Worm (Caenorhabditis elegans) whole organism, young adult: Measurements from ENCODE around the gene spd-3.

Experiments
- C06A6.2 ChIP-seq: fragments of 200-800 bp; sonication (Bioruptor generic); conservative IDR thresholded peaks from 2 replicates; pipeline ENCODE4 v1.3.6; 2022; ENCODE audit warnings: missing genetic modification characterization, missing compliant biosample characterization
- F39B2.1 ChIP-seq: fragments of 200-800 bp; sonication (Bioruptor generic); IDR thresholded peaks from 2 replicates; pipeline ENCODE4 v1.3.6; 2022; ENCODE audit warnings: missing genetic modification reagents, missing genetic modification characterization, missing compliant biosample characterization
- F52B5.7 ChIP-seq: sonication (generic microtip); optimal IDR thresholded peaks from 2 replicates; lab custom pipeline; 2016; ENCODE audit warnings: mild to moderate bottlenecking, missing genetic modification characterization, missing compliant biosample characterization
- F55B11.4 ChIP-seq: sonication (generic microtip); optimal IDR thresholded peaks from 2 replicates; lab custom pipeline; 2016; ENCODE audit warnings: missing compliant biosample characterization, missing genetic modification characterization, borderline replicate concordance; ENCODE audit not compliant: insufficient read depth
- F57C9.4 ChIP-seq: sonication (generic microtip); optimal IDR thresholded peaks from 2 replicates; lab custom pipeline; 2017; ENCODE audit warnings: mild to moderate bottlenecking, missing genetic modification characterization, missing compliant biosample characterization
- K12H6.12 ChIP-seq: fragments of 200-800 bp; sonication (Bioruptor generic); optimal IDR thresholded peaks from 2 replicates; lab custom pipeline; 2018; ENCODE audit warnings: mild to moderate bottlenecking, missing genetic modification characterization, missing compliant biosample characterization
- Y53G8AR.9 ChIP-seq: fragments of 200-800 bp; sonication (Bioruptor generic); conservative IDR thresholded peaks from 2 replicates; pipeline ENCODE4 v1.3.6; 2022; ENCODE audit warnings: missing genetic modification reagents, missing genetic modification characterization, missing compliant biosample characterization
- Y67H2A.10 ChIP-seq: fragments of 200-800 bp; sonication (Bioruptor generic); conservative IDR thresholded peaks from 2 replicates; pipeline ENCODE4 v1.3.6; 2022; ENCODE audit warnings: missing genetic modification reagents, missing genetic modification characterization, missing compliant biosample characterization
- akir-1 ChIP-seq: fragments of 200-800 bp; sonication (Bioruptor generic); optimal IDR thresholded peaks from 2 replicates; lab custom pipeline; 2018; ENCODE audit warnings: mild to moderate bottlenecking, missing genetic modification characterization, moderate library complexity, missing compliant biosample characterization
- attf-3 ChIP-seq: fragments of 200-800 bp; sonication (Bioruptor generic); conservative IDR thresholded peaks from 2 replicates; pipeline ENCODE4 v1.3.6; 2022; ENCODE audit warnings: missing genetic modification reagents, missing genetic modification characterization, missing compliant biosample characterization
- attf-6 ChIP-seq: fragments of 200-800 bp; sonication (Bioruptor generic); IDR thresholded peaks from 2 replicates; pipeline ENCODE4 v1.3.6; 2022; ENCODE audit warnings: missing genetic modification reagents, missing genetic modification characterization, missing compliant biosample characterization
- cebp-1 ChIP-seq, 2 experiments: fragments of 200-800 bp in 1 of 2; sonication (Bioruptor generic) in 1 of 2; sonication (generic microtip) in 1 of 2; IDR thresholded peaks in 1 of 2; optimal IDR thresholded peaks in 1 of 2; 2 replicates each; pipeline versions ENCODE4 v1.3.6 to Lab custom; 2017 to 2022; ENCODE audit warnings: missing compliant biosample characterization in 2 of 2, missing genetic modification characterization in 2 of 2, mild to moderate bottlenecking in 1 of 2, missing genetic modification reagents in 1 of 2, moderate library complexity in 1 of 2
- cebp-2 ChIP-seq: fragments of 200-800 bp; sonication (Bioruptor generic); IDR thresholded peaks from 2 replicates; pipeline ENCODE4 v1.3.6; 2022; ENCODE audit warnings: missing genetic modification characterization, missing compliant biosample characterization
- ceh-27 ChIP-seq: fragments of 200-800 bp; sonication (Bioruptor generic); optimal IDR thresholded peaks from 2 replicates; lab custom pipeline; 2018; ENCODE audit warnings: mild to moderate bottlenecking, missing genetic modification characterization, moderate library complexity, missing compliant biosample characterization
- ceh-40 ChIP-seq: fragments of 200-800 bp; sonication (Bioruptor generic); IDR thresholded peaks from 2 replicates; pipeline ENCODE4 v1.3.6; 2022; ENCODE audit warnings: missing genetic modification characterization, missing compliant biosample characterization
- dpff-1 ChIP-seq: sonication (generic microtip); optimal IDR thresholded peaks from 2 replicates; lab custom pipeline; 2017; ENCODE audit warnings: mild to moderate bottlenecking, missing genetic modification characterization, missing compliant biosample characterization
- dpl-1 ChIP-seq: fragments of 150-350 bp; optimal IDR thresholded peaks from 2 replicates; lab custom pipeline; 2014; ENCODE audit warnings: missing biosample characterization, missing genetic modification reagents, missing genetic modification characterization
- efl-1 ChIP-seq: fragments of 150-350 bp; optimal IDR thresholded peaks from 2 replicates; lab custom pipeline; 2014; ENCODE audit warnings: missing biosample characterization, missing genetic modification reagents, missing genetic modification characterization
- egl-18 ChIP-seq: fragments of 200-800 bp; sonication (Bioruptor generic); IDR thresholded peaks from 2 replicates; pipeline ENCODE4 v1.3.6; 2022; ENCODE audit warnings: missing genetic modification reagents, missing genetic modification characterization, missing compliant biosample characterization
- egl-44 ChIP-seq: fragments of 200-800 bp; sonication (Bioruptor generic); IDR thresholded peaks from 2 replicates; pipeline ENCODE4 v1.3.6; 2022; ENCODE audit warnings: missing genetic modification reagents, missing genetic modification characterization, missing compliant biosample characterization
- gei-17 ChIP-seq: fragments of 200-800 bp; sonication (Bioruptor generic); optimal IDR thresholded peaks from 2 replicates; lab custom pipeline; 2018; ENCODE audit warnings: mild to moderate bottlenecking, missing genetic modification characterization, missing compliant biosample characterization
- hmg-20 ChIP-seq: fragments of 200-800 bp; sonication (Bioruptor generic); IDR thresholded peaks from 2 replicates; pipeline ENCODE4 v1.3.6; 2022; ENCODE audit warnings: missing genetic modification reagents, missing genetic modification characterization, missing compliant biosample characterization
- lag-1 ChIP-seq: fragments of 200-800 bp; sonication (Bioruptor generic); IDR thresholded peaks from 2 replicates; pipeline ENCODE4 v1.3.6; 2022; ENCODE audit warnings: missing genetic modification reagents, missing genetic modification characterization, missing compliant biosample characterization
- let-607 ChIP-seq, 2 experiments: fragments of 200-800 bp in 1 of 2; sonication (Bioruptor generic) in 1 of 2; sonication (generic microtip) in 1 of 2; optimal IDR thresholded peaks; 2 replicates each; lab custom pipeline; 2016 to 2018; ENCODE audit warnings: mild to moderate bottlenecking in 2 of 2, missing compliant biosample characterization in 2 of 2, missing genetic modification characterization in 2 of 2, moderate library complexity in 2 of 2, missing genotype in 1 of 2
- lir-1 ChIP-seq: fragments of 200-800 bp; sonication (Bioruptor generic); conservative IDR thresholded peaks from 2 replicates; pipeline ENCODE4 v1.3.6; 2022; ENCODE audit warnings: missing genetic modification reagents, missing genetic modification characterization, missing compliant biosample characterization
- lsl-1 ChIP-seq: fragments of 200-800 bp; sonication (Bioruptor generic); optimal IDR thresholded peaks from 2 replicates; lab custom pipeline; 2018; ENCODE audit warnings: mild to moderate bottlenecking, missing genetic modification characterization, moderate library complexity, missing compliant biosample characterization
- madf-3 ChIP-seq: fragments of 200-800 bp; sonication (Bioruptor generic); IDR thresholded peaks from 2 replicates; pipeline ENCODE4 v1.3.6; 2022; ENCODE audit warnings: missing genetic modification reagents, missing genetic modification characterization, missing compliant biosample characterization
- madf-6 ChIP-seq: fragments of 200-800 bp; sonication (Bioruptor generic); IDR thresholded peaks from 2 replicates; pipeline ENCODE4 v1.3.6; 2022; ENCODE audit warnings: missing genetic modification reagents, missing genetic modification characterization, missing compliant biosample characterization
- madf-8 ChIP-seq: fragments of 200-800 bp; sonication (Bioruptor generic); conservative IDR thresholded peaks from 2 replicates; pipeline ENCODE4 v1.3.6; 2022; ENCODE audit warnings: missing genetic modification reagents, missing genetic modification characterization, missing compliant biosample characterization
- mel-28 ChIP-seq: sonication (generic microtip); optimal IDR thresholded peaks from 2 replicates; lab custom pipeline; 2016; ENCODE audit warnings: borderline replicate concordance, mild to moderate bottlenecking, missing genetic modification characterization, missing compliant biosample characterization
- mes-4 ChIP-seq: sonication (generic microtip); optimal IDR thresholded peaks from 2 replicates; lab custom pipeline; 2016; ENCODE audit warnings: missing genotype, missing genetic modification characterization, missing compliant biosample characterization
- nfya-1 ChIP-seq: sonication (generic microtip); optimal IDR thresholded peaks from 2 replicates; lab custom pipeline; 2017; ENCODE audit warnings: antibody characterized with exemption, missing compliant biosample characterization, missing genetic modification characterization, borderline replicate concordance; ENCODE audit not compliant: insufficient read depth
- nfya-2 ChIP-seq: fragments of 200-800 bp; sonication (Bioruptor generic); IDR thresholded peaks from 2 replicates; pipeline ENCODE4 v1.3.6; 2022; ENCODE audit warnings: missing genetic modification reagents, missing genetic modification characterization, missing compliant biosample characterization
- nhr-179 ChIP-seq: sonication (generic microtip); optimal IDR thresholded peaks from 2 replicates; lab custom pipeline; 2016; ENCODE audit warnings: mild to moderate bottlenecking, missing genetic modification characterization, missing compliant biosample characterization
- pha-4 ChIP-seq: fragments of 150-350 bp; sonication (generic microtip); optimal IDR thresholded peaks from 2 replicates; lab custom pipeline; 2014; ENCODE audit warnings: missing biosample characterization, missing genetic modification reagents, missing genetic modification characterization
- repo-1 ChIP-seq: sonication (generic microtip); optimal IDR thresholded peaks from 2 replicates; lab custom pipeline; 2017; ENCODE audit warnings: mild to moderate bottlenecking, missing genetic modification characterization, missing compliant biosample characterization
- snpc-1.3 ChIP-seq: sonication (generic microtip); optimal IDR thresholded peaks from 2 replicates; lab custom pipeline; 2017; ENCODE audit warnings: missing genetic modification characterization, mild to moderate bottlenecking, missing compliant biosample characterization, antibody characterized with exemption, moderate library complexity, missing genotype, missing genetic modification reagents; ENCODE audit not compliant: insufficient read depth
- snpc-3.4 ChIP-seq: sonication (generic microtip); optimal IDR thresholded peaks from 2 replicates; lab custom pipeline; 2017; ENCODE audit warnings: missing genetic modification characterization, mild to moderate bottlenecking, missing compliant biosample characterization, antibody characterized with exemption, moderate library complexity, missing genotype, missing genetic modification reagents
- sptf-2 ChIP-seq: fragments of 200-800 bp; sonication (Bioruptor generic); optimal IDR thresholded peaks from 2 replicates; lab custom pipeline; 2018; ENCODE audit warnings: mild to moderate bottlenecking, missing genetic modification characterization, missing compliant biosample characterization
- tbp1 ChIP-seq: fragments of 200-800 bp; sonication (Bioruptor generic); optimal IDR thresholded peaks from 2 replicates; lab custom pipeline; 2018; ENCODE audit warnings: mild to moderate bottlenecking, missing genetic modification characterization, missing compliant biosample characterization
- tbx-9 ChIP-seq: sonication (generic microtip); optimal IDR thresholded peaks from 2 replicates; lab custom pipeline; 2016; ENCODE audit warnings: borderline replicate concordance, missing genetic modification characterization, inconsistent platforms, missing compliant biosample characterization
- tlf-1 ChIP-seq: fragments of 200-800 bp; sonication (Bioruptor generic); optimal IDR thresholded peaks from 2 replicates; lab custom pipeline; 2018; ENCODE audit warnings: mild to moderate bottlenecking, missing genetic modification characterization, missing compliant biosample characterization
- unc-130 ChIP-seq: sonication (generic microtip); optimal IDR thresholded peaks from 2 replicates; lab custom pipeline; 2016; ENCODE audit warnings: missing genetic modification reagents, missing genetic modification characterization, missing compliant biosample characterization
- unc-62 ChIP-seq: fragments of 150-350 bp; optimal IDR thresholded peaks from 2 replicates; lab custom pipeline; 2014; ENCODE audit warnings: missing biosample characterization, missing genetic modification reagents, missing genetic modification characterization
- xnd-1 ChIP-seq: sonication (generic microtip); optimal IDR thresholded peaks from 2 replicates; lab custom pipeline; 2016; ENCODE audit warnings: missing genotype, missing genetic modification reagents, missing genetic modification characterization, missing compliant biosample characterization
- ztf-18 ChIP-seq: sonication (generic microtip); optimal IDR thresholded peaks from 2 replicates; lab custom pipeline; 2016; ENCODE audit warnings: missing genotype, mild to moderate bottlenecking, missing genetic modification characterization, missing compliant biosample characterization
- ztf-25 ChIP-seq: fragments of 200-800 bp; sonication (Bioruptor generic); IDR thresholded peaks from 2 replicates; pipeline ENCODE4 v1.3.6; 2022; ENCODE audit warnings: missing genetic modification reagents, missing genetic modification characterization, missing compliant biosample characterization

The spd-3 gene

DNA sequence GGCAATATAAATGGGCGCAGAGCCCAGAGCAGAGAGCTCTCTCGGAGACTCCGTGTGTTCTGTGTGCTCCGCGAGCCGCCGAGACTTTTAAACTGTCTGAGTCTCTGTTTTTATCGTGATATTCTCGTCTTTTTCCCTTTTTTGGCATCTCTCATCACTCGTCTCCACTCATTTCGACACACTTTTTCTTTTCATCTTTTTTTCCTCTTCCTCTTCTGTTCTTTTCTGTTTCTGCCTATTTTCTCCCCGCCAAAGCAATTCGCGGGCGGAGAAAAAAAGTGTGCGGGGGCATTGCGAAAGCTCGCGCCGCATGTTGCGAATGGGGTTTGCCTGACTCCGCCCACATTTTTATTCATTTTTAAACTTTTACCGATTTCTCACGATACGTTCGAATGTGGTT, 6.1 kb upstream of the spd-3 start (continued):
- TF ChIP-seq madf-6: peak; percentile 99
- peak; percentile 93 for TF ChIP-seq madf-3 (GFP tag; lab: Robert Waterston, UW)
- TF ChIP-seq gei-17: peak; percentile 62
- no peak for TF ChIP-seq akir-1
- TF ChIP-seq ceh-27 (GFP tag; lab: Kevin White, UChicago): peak; percentile 79
- peak; percentile 44 for TF ChIP-seq mel-28
- TF ChIP-seq dpl-1 (GFP tag; lab: Kevin White, UChicago): peak; percentile 98
- no peak for TF ChIP-seq tbx-9 (tag; lab: Kevin White, UChicago)
- TF ChIP-seq snpc-1.3: peak; percentile 91
- TF ChIP-seq dpff-1: no peak
- TF ChIP-seq efl-1 (GFP tag; lab: Kevin White, UChicago): peak; percentile 99
- TF ChIP-seq cebp-1 (GFP tag; IDR thresholded peaks at IDR 0.05; lab: Robert Waterston, UW): peak; percentile 92
- peak; percentile 98 for TF ChIP-seq cebp-1 (tag; optimal IDR thresholded peaks at IDR 0.05; lab: Kevin White, UChicago)
- peak; percentile 74 for TF ChIP-seq ztf-18
- TF ChIP-seq pha-4 (tag; lab: Kevin White, UChicago): no peak
- TF ChIP-seq K12H6.12 (tag; lab: Kevin White, UChicago): peak; percentile 87
- no peak for TF ChIP-seq egl-18 (GFP tag; lab: Robert Waterston, UW)
- TF ChIP-seq unc-62 (GFP tag; lab: Kevin White, UChicago): no peak
- peak; percentile 92 for TF ChIP-seq Y53G8AR.9
- no peak for TF ChIP-seq mes-4 (tag; lab: Kevin White, UChicago)
- peak in 1 of 2 experiments; percentile 67 for TF ChIP-seq let-607 (tag; optimal IDR thresholded peaks at IDR 0.05; lab: Kevin White, UChicago)
- TF ChIP-seq lsl-1 (GFP tag; lab: Kevin White, UChicago): peak; percentile 84
- peak; percentile 91 for TF ChIP-seq tlf-1 (GFP tag; lab: Kevin White, UChicago)
- peak; percentile 73 for TF ChIP-seq C06A6.2 (GFP tag; lab: Robert Waterston, UW)
- TF ChIP-seq unc-130 (GFP tag; lab: Kevin White, UChicago): peak; percentile 94
- TF ChIP-seq cebp-2 (GFP tag; lab: Robert Waterston, UW): 0 out of 2 replicates have a peak, but pooled peaks have one; percentile 45
- TF ChIP-seq hmg-20 (GFP tag; lab: Robert Waterston, UW): peak; percentile 87
- TF ChIP-seq snpc-3.4 (tag; lab: Kevin White, UChicago): peak; percentile 94
- no peak for TF ChIP-seq nfya-2
- TF ChIP-seq attf-6: peak; percentile 90
- peak; percentile 70; the same call in 1 of the 2 replicates for TF ChIP-seq egl-44 (GFP tag; lab: Robert Waterston, UW)
- no peak for TF ChIP-seq lag-1 (GFP tag; lab: Robert Waterston, UW)
- TF ChIP-seq tbp1 (GFP tag; lab: Kevin White, UChicago): peak; percentile 75
- TF ChIP-seq attf-3: peak; percentile 75
- TF ChIP-seq lir-1: peak; percentile 85
- TF ChIP-seq F52B5.7: peak; percentile 52
- TF ChIP-seq xnd-1: peak; percentile 96
- TF ChIP-seq F55B11.4: no peak
- TF ChIP-seq repo-1 (tag; lab: Kevin White, UChicago): peak; percentile 70
- TF ChIP-seq F57C9.4: no peak
- no peak for TF ChIP-seq nhr-179 (tag; lab: Kevin White, UChicago)
- TF ChIP-seq ztf-25 (GFP tag; lab: Robert Waterston, UW): peak; percentile 88
- TF ChIP-seq ceh-40: 0 out of 2 replicates have a peak, but pooled peaks have one; percentile 61
- TF ChIP-seq F39B2.1: peak; percentile 39; the same call in 1 of the 2 replicates
- peak; percentile 97 for TF ChIP-seq madf-8 (GFP tag; lab: Robert Waterston, UW)
- TF ChIP-seq Y67H2A.10 (GFP tag; lab: Robert Waterston, UW): peak; percentile 80
- no peak for TF ChIP-seq nfya-1
- TF ChIP-seq sptf-2 (GFP tag; lab: Kevin White, UChicago): peak; percentile 56
